Fruit fly (Drosophila melanogaster) whole organism, wandering third instar larva: ENCODE measurements around the gene mTor.

ENCODE experiments used
- Abd-B ChIP-seq: fragments of >200 bp; optimal IDR thresholded peaks from 2 replicates; lab custom pipeline; 2017; ENCODE audit warnings: missing biosample characterization, missing genetic modification characterization
- CG32264 ChIP-seq: fragments of 200-800 bp; sonication (Bioruptor generic); optimal IDR thresholded peaks from 2 replicates; lab custom pipeline; 2016; ENCODE audit warnings: missing biosample characterization, missing genetic modification characterization
- CG9705 ChIP-seq: fragments of 200-800 bp; sonication (Bioruptor generic); optimal IDR thresholded peaks from 2 replicates; lab custom pipeline; 2018; ENCODE audit warnings: missing biosample characterization, mild to moderate bottlenecking, missing genetic modification characterization
- CrebA ChIP-seq: fragments of 200-800 bp; sonication (Bioruptor generic); optimal IDR thresholded peaks from 2 replicates; lab custom pipeline; 2016; ENCODE audit warnings: missing biosample characterization, mild to moderate bottlenecking, missing genetic modification characterization, borderline replicate concordance
- Dfd ChIP-seq: fragments of >200 bp; optimal IDR thresholded peaks from 2 replicates; lab custom pipeline; 2017; ENCODE audit warnings: missing biosample characterization, missing genetic modification characterization
- Dif ChIP-seq: fragments of 200-275, 200-300 bp; sonication (Bioruptor generic); optimal IDR thresholded peaks from 2 replicates; lab custom pipeline; 2018; ENCODE audit warnings: missing biosample characterization, missing genetic modification characterization; ENCODE audit not compliant: partially characterized antibody
- GATAd ChIP-seq: sonication (Bioruptor generic); optimal IDR thresholded peaks from 2 replicates; lab custom pipeline; 2016; ENCODE audit warnings: missing biosample characterization, missing genetic modification characterization
- HLH106 ChIP-seq: fragments of 200-800 bp; optimal IDR thresholded peaks from 3 replicates; lab custom pipeline; 2019; ENCODE audit warnings: missing biosample characterization, mild to moderate bottlenecking, missing genetic modification characterization, moderate library complexity
- Hnf4 ChIP-seq: fragments of 200-800 bp; sonication (Bioruptor generic); optimal IDR thresholded peaks from 2 replicates; lab custom pipeline; 2016; ENCODE audit warnings: missing biosample characterization, mild to moderate bottlenecking, missing genetic modification characterization
- Hr78 ChIP-seq: fragments of >200 bp; optimal IDR thresholded peaks from 2 replicates; lab custom pipeline; 2017; ENCODE audit warnings: missing biosample characterization, missing genetic modification characterization
- Hr83 ChIP-seq: fragments of 200-300 bp; sonication (Bioruptor generic); optimal IDR thresholded peaks from 2 replicates; lab custom pipeline; 2016; ENCODE audit warnings: missing biosample characterization, mild to moderate bottlenecking, missing genetic modification characterization, moderate library complexity; ENCODE audit not compliant: poor library complexity, severe bottlenecking
- Jra ChIP-seq: sonication (Bioruptor generic); optimal IDR thresholded peaks from 2 replicates; lab custom pipeline; 2016; ENCODE audit warnings: missing biosample characterization, missing genetic modification characterization
- Mio ChIP-seq: sonication (Bioruptor generic); optimal IDR thresholded peaks from 2 replicates; lab custom pipeline; 2016; ENCODE audit warnings: missing biosample characterization, missing genetic modification characterization
- Myc ChIP-seq: fragments of >200 bp; optimal IDR thresholded peaks from 2 replicates; lab custom pipeline; 2017
- N ChIP-seq: fragments of >200 bp; optimal IDR thresholded peaks from 2 replicates; lab custom pipeline; 2018; ENCODE audit warnings: missing biosample characterization, missing external identifiers, missing genetic modification characterization
- OdsH ChIP-seq: fragments of 200-800 bp; sonication (Bioruptor generic); optimal IDR thresholded peaks from 2 replicates; lab custom pipeline; 2016; ENCODE audit warnings: missing biosample characterization, mild to moderate bottlenecking, missing genetic modification characterization
- Rel ChIP-seq, 2 experiments: fragments of 200-800 bp; sonication (Bioruptor generic) in 1 of 2; optimal IDR thresholded peaks; 2 replicates in 1 of 2; 3 replicates in 1 of 2; lab custom pipeline; 2016 to 2019; ENCODE audit warnings: mild to moderate bottlenecking in 2 of 2, missing biosample characterization in 2 of 2, missing genetic modification characterization in 2 of 2, moderate library complexity in 1 of 2
- Sp1 ChIP-seq: fragments of 200-800 bp; sonication (Bioruptor generic); optimal IDR thresholded peaks from 3 replicates; lab custom pipeline; 2019; ENCODE audit warnings: missing biosample characterization, mild to moderate bottlenecking, missing genetic modification characterization, moderate library complexity
- Vsx2 ChIP-seq: fragments of 200-300, 225-300 bp; sonication (Bioruptor generic); optimal IDR thresholded peaks from 2 replicates; lab custom pipeline; 2018; ENCODE audit warnings: missing biosample characterization, missing genetic modification characterization; ENCODE audit not compliant: partially characterized antibody
- br ChIP-seq: fragments of 200-800 bp; sonication (Bioruptor generic); optimal IDR thresholded peaks from 2 replicates; lab custom pipeline; 2016; ENCODE audit warnings: missing biosample characterization, missing genetic modification characterization
- dl ChIP-seq, 2 experiments: fragments of 175-275, 200-275 bp in 1 of 2; fragments of 200-275 bp in 1 of 2; sonication (Bioruptor generic); optimal IDR thresholded peaks; lab custom pipeline; 2018; ENCODE audit warnings: mild to moderate bottlenecking in 2 of 2, missing biosample characterization in 2 of 2, missing genetic modification characterization in 2 of 2, moderate library complexity in 2 of 2; ENCODE audit not compliant: partially characterized antibody in 2 of 2, insufficient read depth in 1 of 2
- dmrt93B ChIP-seq: fragments of 200-800 bp; sonication (Bioruptor generic); optimal IDR thresholded peaks from 2 replicates; lab custom pipeline; 2018; ENCODE audit warnings: missing biosample characterization, mild to moderate bottlenecking, missing genetic modification characterization
- dsf ChIP-seq: sonication (Bioruptor generic); optimal IDR thresholded peaks from 2 replicates; lab custom pipeline; 2016; ENCODE audit warnings: missing biosample characterization, missing genetic modification characterization, borderline replicate concordance
- ey ChIP-seq: fragments of 200-800 bp; sonication (Bioruptor generic); optimal IDR thresholded peaks from 2 replicates; lab custom pipeline; 2016; ENCODE audit warnings: missing biosample characterization, missing genetic modification characterization
- foxo ChIP-seq, 2 experiments: fragments of 200-800 bp; sonication (Bioruptor generic); optimal IDR thresholded peaks; 2 replicates in 1 of 2; 3 replicates in 1 of 2; lab custom pipeline; 2016 to 2017; ENCODE audit warnings: missing biosample characterization in 2 of 2, missing genetic modification characterization in 2 of 2
- fru ChIP-seq: fragments of 200-800 bp; sonication (Bioruptor generic); optimal IDR thresholded peaks from 3 replicates; lab custom pipeline; 2016; ENCODE audit warnings: missing biosample characterization, mild to moderate bottlenecking, missing genetic modification characterization
- h ChIP-seq: fragments of 200-800 bp; sonication (Bioruptor generic); optimal IDR thresholded peaks from 3 replicates; lab custom pipeline; 2016; ENCODE audit warnings: missing biosample characterization, mild to moderate bottlenecking, missing genetic modification characterization
- jim ChIP-seq: fragments of 175-275, 200-325 bp; sonication (Bioruptor generic); optimal IDR thresholded peaks from 2 replicates; lab custom pipeline; 2016; ENCODE audit warnings: missing biosample characterization, mild to moderate bottlenecking, missing genetic modification characterization
- lola ChIP-seq: fragments of >200 bp; optimal IDR thresholded peaks from 2 replicates; lab custom pipeline; 2017; ENCODE audit warnings: missing biosample characterization, missing genetic modification characterization
- pan ChIP-seq: fragments of >200 bp; optimal IDR thresholded peaks from 2 replicates; lab custom pipeline; 2017
- psq ChIP-seq: fragments of 200-800 bp; sonication (Bioruptor generic); optimal IDR thresholded peaks from 3 replicates; lab custom pipeline; 2017; ENCODE audit warnings: missing biosample characterization, mild to moderate bottlenecking, missing genetic modification characterization, moderate library complexity
- rgr ChIP-seq: fragments of 200-800 bp; sonication (Bioruptor generic); optimal IDR thresholded peaks from 3 replicates; lab custom pipeline; 2016; ENCODE audit warnings: missing biosample characterization, mild to moderate bottlenecking, missing genetic modification characterization
- sage ChIP-seq: fragments of 200-800 bp; sonication (Bioruptor generic); optimal IDR thresholded peaks from 2 replicates; lab custom pipeline; 2016; ENCODE audit warnings: missing biosample characterization, mild to moderate bottlenecking, missing genetic modification characterization
- sv ChIP-seq: fragments of 200-800 bp; sonication (Bioruptor generic); optimal IDR thresholded peaks from 3 replicates; lab custom pipeline; 2016; ENCODE audit warnings: missing biosample characterization, missing genetic modification characterization
- tai ChIP-seq: sonication (Bioruptor generic); optimal IDR thresholded peaks from 2 replicates; lab custom pipeline; 2016; ENCODE audit warnings: missing biosample characterization, missing genetic modification characterization
- usp ChIP-seq: fragments of >200 bp; optimal IDR thresholded peaks from 2 replicates; lab custom pipeline; 2017; ENCODE audit warnings: missing biosample characterization, missing genetic modification characterization
- woc ChIP-seq: sonication (Bioruptor generic); optimal IDR thresholded peaks from 2 replicates; lab custom pipeline; 2016; ENCODE audit warnings: missing biosample characterization, mild to moderate bottlenecking, missing genetic modification characterization

Gene mTor

dm6 chr2L:13044135-13044534, 39.9 kb downstream of the mTor start:
- TF ChIP-seq Dif (peak; percentile 25), fru (GFP tag; lab: Kevin White, UChicago) (no peak), Vsx2 (GFP tag; lab: Kevin White, UChicago) (peak; percentile 31), dmrt93B (no peak), Dfd (peak; percentile 39)
- TF ChIP-seq, all 38 proteins: peak for 3

- no peak for TF ChIP-seq jim (GFP tag; lab: Kevin White, UChicago)
- TF ChIP-seq lola (GFP tag; lab: Kevin White, UChicago) = no peak
- no peak for TF ChIP-seq usp (GFP tag; lab: Kevin White, UChicago)
- TF ChIP-seq Myc (lab: Kevin White, UChicago) = no peak
- TF ChIP-seq Sp1 (GFP tag; lab: Kevin White, UChicago) = no peak
- no peak for TF ChIP-seq HLH106 (tag; lab: Kevin White, UChicago)
- no peak for TF ChIP-seq tai
- no peak for TF ChIP-seq Rel (GFP tag; optimal IDR thresholded peaks at IDR 0.05; lab: Kevin White, UChicago)
- peak; percentile 93 for TF ChIP-seq Rel (tag; optimal IDR thresholded peaks at IDR 0.05; lab: Kevin White, UChicago)
Observed at dm6 chr2L:13045924-13046323, 41.6 kb downstream of the mTor start.

dm6 chr2L:13049136-13049535, 44.9 kb downstream of the mTor start:
- TF ChIP-seq Dif (no peak), foxo (GFP tag; optimal IDR thresholded peaks at IDR 0.05; lab: Kevin White, UChicago) (peak in 1 of 2 experiments; percentile 11), ey (peak; percentile 0), HLH106 (tag; lab: Kevin White, UChicago) (peak; percentile 35), dsf (GFP tag; lab: Kevin White, UChicago) (no peak), h (peak; percentile 36), woc (no peak), Rel (GFP tag; optimal IDR thresholded peaks at IDR 0.05; lab: Kevin White, UChicago) (no peak), Rel (tag; optimal IDR thresholded peaks at IDR 0.05; lab: Kevin White, UChicago) (no peak), sage (GFP tag; lab: Kevin White, UChicago) (no peak), rgr (GFP tag; lab: Kevin White, UChicago) (no peak), Hr78 (GFP tag; lab: Kevin White, UChicago) (no peak), CG9705 (GFP tag; lab: Kevin White, UChicago) (no peak)

- TF ChIP-seq dmrt93B = no peak
- TF ChIP-seq Hnf4 = no peak
- TF ChIP-seq psq (GFP tag; lab: Kevin White, UChicago) = no peak
- no peak for TF ChIP-seq dsf (GFP tag; lab: Kevin White, UChicago)
- TF ChIP-seq ey = peak; percentile 46
- peak; percentile 33 for TF ChIP-seq h
- TF ChIP-seq Dif = no peak
- no peak for TF ChIP-seq CG9705 (GFP tag; lab: Kevin White, UChicago)
- TF ChIP-seq pan = no peak
- no peak for TF ChIP-seq Rel (GFP tag; optimal IDR thresholded peaks at IDR 0.05; lab: Kevin White, UChicago)
- no peak for TF ChIP-seq Rel (tag; optimal IDR thresholded peaks at IDR 0.05; lab: Kevin White, UChicago)
- no peak for TF ChIP-seq CG32264 (GFP tag; lab: Kevin White, UChicago)
- no peak for TF ChIP-seq Mio (GFP tag; lab: Kevin White, UChicago)
- TF ChIP-seq foxo (GFP tag; optimal IDR thresholded peaks at IDR 0.05; lab: Kevin White, UChicago) = peak in 1 of 2 experiments; percentile 37
- TF ChIP-seq OdsH (GFP tag; lab: Kevin White, UChicago) = peak; percentile 23
- peak; percentile 15 for TF ChIP-seq rgr (GFP tag; lab: Kevin White, UChicago)
- peak; percentile 22 for TF ChIP-seq br (GFP tag; lab: Kevin White, UChicago)
- peak; percentile 3 for TF ChIP-seq HLH106 (tag; lab: Kevin White, UChicago)
- no peak for TF ChIP-seq woc
- TF ChIP-seq N = no peak
Observed at dm6 chr2L:13056022-13056421, 51.7 kb downstream of the mTor start.

- TF ChIP-seq Abd-B (GFP tag; lab: Kevin White, UChicago) (no peak), lola (GFP tag; lab: Kevin White, UChicago) (no peak), rgr (GFP tag; lab: Kevin White, UChicago) (peak; percentile 53), Vsx2 (GFP tag; lab: Kevin White, UChicago) (peak; percentile 64), jim (GFP tag; lab: Kevin White, UChicago) (no peak), HLH106 (tag; lab: Kevin White, UChicago) (no peak), GATAd (GFP tag; lab: Kevin White, UChicago) (no peak), dl (GFP tag; optimal IDR thresholded peaks at IDR 0.05; lab: Kevin White, UChicago; ENCODE audit: insufficient read depth in 1 of 2, partially characterized antibody in 2 of 2) (peak; percentile 83 to 95), h (peak; percentile 75), Jra (GFP tag; lab: Kevin White, UChicago) (no peak), CrebA (peak; percentile 82), Hnf4 (peak; percentile 38), woc (no peak), sv (GFP tag; lab: Kevin White, UChicago) (no peak), Dfd (no peak), Hr83 (GFP tag; lab: Kevin White, UChicago) (peak; percentile 55), Dif (peak; percentile 97), CG9705 (GFP tag; lab: Kevin White, UChicago) (no peak), ey (peak; percentile 7), sage (GFP tag; lab: Kevin White, UChicago) (peak; percentile 28), psq (GFP tag; lab: Kevin White, UChicago) (peak; percentile 39), Hr78 (GFP tag; lab: Kevin White, UChicago) (no peak), tai (no peak), Sp1 (GFP tag; lab: Kevin White, UChicago) (peak; percentile 28), CG32264 (GFP tag; lab: Kevin White, UChicago) (no peak), foxo (GFP tag; optimal IDR thresholded peaks at IDR 0.05; lab: Kevin White, UChicago) (peak; percentile 17 to 42), OdsH (GFP tag; lab: Kevin White, UChicago) (peak; percentile 36), fru (GFP tag; lab: Kevin White, UChicago) (peak; percentile 60)
Observed at dm6 chr2L:13060037-13060537, 55.8 kb downstream of the mTor start, which contains the start of gene CG9932. CG9932 (minus strand) TSS chr2L:13060140.
